Worm (Caenorhabditis elegans): Measurements from ENCODE around the gene M03E7.1.

ce11 chrV:5614724-5615123, 6.8 kb upstream of the M03E7.1 start, which contains the start of gene M03E7.3:
- TF ChIP-seq aly-2 (tag; optimal IDR thresholded peaks at IDR 0.05) (no peak), skn-1 (tag; optimal IDR thresholded peaks at IDR 0.05) (no peak), snpc-4 (tag; optimal IDR thresholded peaks at IDR 0.05) (no peak)
